Worm (Caenorhabditis elegans) whole organism, L4/young adult: Measurements from ENCODE around the gene F45D3.4.

ENCODE experiments used
- W03F9.2 ChIP-seq: fragments of 150-350 bp; optimal IDR thresholded peaks from 2 replicates; lab custom pipeline; 2014; ENCODE audit warnings: missing biosample characterization, missing genetic modification characterization
- dao-5 ChIP-seq: sonication (generic microtip); optimal IDR thresholded peaks from 2 replicates; lab custom pipeline; 2016; ENCODE audit warnings: missing genotype, missing genetic modification characterization, moderate library complexity, missing compliant biosample characterization
- him-1 ChIP-seq: sonication (generic microtip); optimal IDR thresholded peaks from 2 replicates; lab custom pipeline; 2016; ENCODE audit warnings: missing genotype, missing genetic modification reagents, missing genetic modification characterization, missing compliant biosample characterization

DNA sequence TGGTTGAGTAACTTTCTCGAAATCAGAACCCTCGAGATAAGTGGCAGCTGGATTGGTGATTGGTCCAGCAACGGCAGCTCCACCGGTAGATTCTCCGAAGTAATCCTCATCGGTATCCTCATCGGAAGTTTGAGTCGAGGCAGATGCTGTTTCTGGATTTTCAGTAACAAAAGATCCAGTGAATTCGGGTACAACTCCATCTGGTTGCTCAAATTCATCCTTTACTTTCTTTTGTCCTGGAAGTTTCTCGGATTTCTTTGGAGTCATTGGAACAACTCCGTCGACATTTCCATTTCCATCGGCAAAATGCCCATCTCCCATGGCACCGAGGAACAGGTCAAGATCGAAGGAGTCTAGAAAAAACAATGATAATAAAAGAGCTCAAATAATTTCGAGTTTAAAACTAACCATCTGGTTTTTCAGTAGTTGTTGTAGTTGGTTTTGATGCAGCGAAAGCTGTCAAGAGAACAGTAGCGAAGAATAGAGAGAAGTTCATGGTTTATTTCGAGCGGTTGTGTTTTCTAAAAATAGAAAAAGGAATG is at the start of gene F45D3.4:
- no peak for TF ChIP-seq W03F9.2 (tag; lab: Kevin White, UChicago)
- TF ChIP-seq him-1 (tag; lab: Kevin White, UChicago) = no peak
- TF ChIP-seq dao-5 (tag; lab: Kevin White, UChicago) = no peak
